Fruit fly (Drosophila melanogaster) whole organism, pupa: ENCODE results near the gene CG2961.

ENCODE experiments used
- CG13204 ChIP-seq: fragments of 200-800 bp; sonication (Bioruptor generic); optimal IDR thresholded peaks from 2 replicates; lab custom pipeline; 2018; ENCODE audit warnings: missing biosample characterization, mild to moderate bottlenecking, missing genetic modification characterization, moderate library complexity
- CG17806 ChIP-seq: fragments of 200-800 bp; sonication (Bioruptor generic); optimal IDR thresholded peaks from 2 replicates; lab custom pipeline; 2018; ENCODE audit warnings: missing biosample characterization, mild to moderate bottlenecking, missing genetic modification characterization, moderate library complexity
- CG32121 ChIP-seq: fragments of 200-800 bp; sonication (Bioruptor generic); IDR thresholded peaks from 2 replicates; pipeline ENCODE4 v1.3.6; 2022; ENCODE audit warnings: missing biosample characterization, missing genetic modification characterization
- CG8159 ChIP-seq: fragments of 200-800 bp; sonication (Bioruptor generic); optimal IDR thresholded peaks from 3 replicates; lab custom pipeline; 2018; ENCODE audit warnings: missing biosample characterization, mild to moderate bottlenecking, missing genetic modification characterization, moderate library complexity
- CG8301 ChIP-seq: fragments of 200-800 bp; sonication (Bioruptor generic); optimal IDR thresholded peaks from 2 replicates; lab custom pipeline; 2018; ENCODE audit warnings: missing biosample characterization, mild to moderate bottlenecking, missing genetic modification characterization
- D1 ChIP-seq: fragments of 200-800 bp; sonication (Bioruptor generic); optimal IDR thresholded peaks from 2 replicates; lab custom pipeline; 2018; ENCODE audit warnings: missing biosample characterization, mild to moderate bottlenecking, missing genetic modification characterization, moderate library complexity
- EcR ChIP-seq: fragments of 200-800 bp; sonication (Bioruptor generic); optimal IDR thresholded peaks from 3 replicates; lab custom pipeline; 2019; ENCODE audit warnings: missing biosample characterization, missing genetic modification characterization, mild to moderate bottlenecking, moderate library complexity, missing genetic modification reagents
- Ets98B ChIP-seq: fragments of 200-800 bp; sonication (Bioruptor generic); IDR thresholded peaks from 2 replicates; pipeline ENCODE4 v1.3.6; 2022; ENCODE audit warnings: missing biosample characterization, missing genetic modification characterization
- Pif1A ChIP-seq: fragments of 200-800 bp; sonication (Bioruptor generic); optimal IDR thresholded peaks from 3 replicates; lab custom pipeline; 2016; ENCODE audit warnings: missing biosample characterization, missing genetic modification characterization
- fd96Ca ChIP-seq: fragments of 200-800 bp; sonication (Bioruptor generic); IDR thresholded peaks from 3 replicates; pipeline ENCODE4 v1.3.6; 2022; ENCODE audit warnings: missing biosample characterization, missing genetic modification characterization
- gl ChIP-seq: fragments of 200-800 bp; sonication (Bioruptor generic); optimal IDR thresholded peaks from 2 replicates; lab custom pipeline; 2018; ENCODE audit warnings: missing biosample characterization, mild to moderate bottlenecking, missing genetic modification characterization
- rn ChIP-seq: fragments of 200-800 bp; sonication (Bioruptor generic); IDR thresholded peaks from 2 replicates; pipeline ENCODE4 v1.3.6; 2022; ENCODE audit warnings: missing biosample characterization, missing genetic modification characterization

dm6 chrX:10252745-10253144 is 19.9 kb upstream of the CG2961 start:
- no peak for TF ChIP-seq fd96Ca (GFP tag; lab: Robert Waterston, UW)
- no peak for TF ChIP-seq rn (GFP tag; lab: Robert Waterston, UW)
- TF ChIP-seq CG32121 (GFP tag; lab: Robert Waterston, UW) = no peak
- no peak for TF ChIP-seq EcR
- TF ChIP-seq CG13204 (GFP tag; lab: Kevin White, UChicago) = no peak
- no peak for TF ChIP-seq CG17806 (tag; lab: Kevin White, UChicago)
- TF ChIP-seq CG8301 = no peak
- no peak for TF ChIP-seq Ets98B (GFP tag; lab: Robert Waterston, UW)
- no peak for TF ChIP-seq Pif1A
- no peak for TF ChIP-seq gl
- TF ChIP-seq CG8159 (tag; lab: Kevin White, UChicago) = no peak
- TF ChIP-seq D1 (tag; lab: Kevin White, UChicago) = no peak
